Fruit fly (Drosophila melanogaster) whole organism, embryonic: ENCODE results near the gene sr.

ENCODE experiments used
- Ada2b ChIP-seq: fragments of 200-800 bp; sonication (Bioruptor generic); IDR thresholded peaks from 2 replicates; pipeline ENCODE4 v1.3.6; 2022; ENCODE audit warnings: missing biosample characterization, missing genetic modification characterization
- Bdp1 ChIP-seq: fragments of 200-800 bp; sonication (Bioruptor generic); optimal IDR thresholded peaks from 3 replicates; lab custom pipeline; 2016; ENCODE audit warnings: missing biosample characterization, missing genetic modification characterization
- Blimp-1 ChIP-seq: fragments of 200-800 bp; sonication (Bioruptor generic); optimal IDR thresholded peaks from 3 replicates; lab custom pipeline; 2018; ENCODE audit warnings: missing biosample characterization, missing genetic modification characterization, mild to moderate bottlenecking, moderate library complexity, missing genetic modification reagents
- CG10654 ChIP-seq: fragments of 200-800 bp; sonication (Bioruptor generic); optimal IDR thresholded peaks from 2 replicates; lab custom pipeline; 2016; ENCODE audit warnings: missing biosample characterization, missing genetic modification characterization
- CG13287 ChIP-seq: fragments of 200-800 bp; sonication (Bioruptor generic); IDR thresholded peaks from 2 replicates; pipeline ENCODE4 v1.3.6; 2022; ENCODE audit warnings: missing biosample characterization, missing genetic modification characterization; ENCODE audit not compliant: partially characterized antibody
- CG14014 ChIP-seq: fragments of 200-800 bp; sonication (Bioruptor generic); IDR thresholded peaks from 2 replicates; pipeline ENCODE4 v1.3.6; 2022; ENCODE audit warnings: missing biosample characterization, missing genetic modification characterization
- CG14050 ChIP-seq: fragments of 200-800 bp; sonication (Bioruptor generic); IDR thresholded peaks from 3 replicates; pipeline ENCODE4 v1.3.6; 2022; ENCODE audit warnings: missing biosample characterization, missing genetic modification characterization
- CG14965 ChIP-seq: fragments of 200-800 bp; sonication (Bioruptor generic); optimal IDR thresholded peaks from 2 replicates; lab custom pipeline; 2016; ENCODE audit warnings: missing biosample characterization, missing genetic modification characterization, borderline replicate concordance
- CG15601 ChIP-seq: fragments of 200-800 bp; sonication (Bioruptor generic); optimal IDR thresholded peaks from 3 replicates; lab custom pipeline; 2019; ENCODE audit warnings: missing biosample characterization, mild to moderate bottlenecking, missing genetic modification characterization, moderate library complexity
- CG1602 ChIP-seq: fragments of 200-800 bp; sonication (Bioruptor generic); optimal IDR thresholded peaks from 3 replicates; lab custom pipeline; 2016; ENCODE audit warnings: missing biosample characterization, missing genetic modification characterization
- CG1603 ChIP-seq: fragments of 200-800 bp; sonication (Bioruptor generic); optimal IDR thresholded peaks from 2 replicates; lab custom pipeline; 2019; ENCODE audit warnings: missing biosample characterization, mild to moderate bottlenecking, missing genetic modification characterization, moderate library complexity
- CG18476 ChIP-seq: fragments of 200-800 bp; sonication (Bioruptor generic); optimal IDR thresholded peaks from 2 replicates; lab custom pipeline; 2016; ENCODE audit warnings: missing biosample characterization, mild to moderate bottlenecking, missing genetic modification characterization
- CG3163 ChIP-seq: fragments of 200-800 bp; sonication (Bioruptor generic); optimal IDR thresholded peaks from 3 replicates; lab custom pipeline; 2016; ENCODE audit warnings: missing biosample characterization, missing genetic modification characterization
- CG34376 ChIP-seq: fragments of 200-800 bp; sonication (Bioruptor generic); optimal IDR thresholded peaks from 2 replicates; lab custom pipeline; 2018; ENCODE audit warnings: missing biosample characterization, mild to moderate bottlenecking, missing genetic modification characterization
- CG4404 ChIP-seq: fragments of 200-800 bp; sonication (Bioruptor generic); IDR thresholded peaks from 2 replicates; pipeline ENCODE4 v1.3.6; 2022; ENCODE audit warnings: missing biosample characterization, missing genetic modification characterization
- CG4730 ChIP-seq: fragments of 200-800 bp; sonication (Bioruptor generic); IDR thresholded peaks from 2 replicates; pipeline ENCODE4 v1.3.6; 2022; ENCODE audit warnings: missing biosample characterization, missing genetic modification characterization
- CG5245 ChIP-seq: fragments of 200-800 bp; sonication (Bioruptor generic); optimal IDR thresholded peaks from 3 replicates; lab custom pipeline; 2016; ENCODE audit warnings: missing biosample characterization, missing genetic modification characterization
- CG6689 ChIP-seq: fragments of 200-800 bp; sonication (Bioruptor generic); IDR thresholded peaks from 2 replicates; pipeline ENCODE4 v1.3.6; 2022; ENCODE audit warnings: missing biosample characterization, missing genetic modification characterization
- CG7745 ChIP-seq: fragments of 200-800 bp; sonication (Bioruptor generic); optimal IDR thresholded peaks from 2 replicates; lab custom pipeline; 2018; ENCODE audit warnings: missing biosample characterization, mild to moderate bottlenecking, missing genetic modification characterization, moderate library complexity
- CkIIα-i1 ChIP-seq: fragments of 200-800 bp; sonication (Bioruptor generic); IDR thresholded peaks from 2 replicates; pipeline ENCODE4 v1.3.6; 2022; ENCODE audit warnings: missing biosample characterization, missing genetic modification characterization
- D19A ChIP-seq: fragments of 200-800 bp; optimal IDR thresholded peaks from 3 replicates; lab custom pipeline; 2019; ENCODE audit warnings: missing biosample characterization, mild to moderate bottlenecking, missing genetic modification characterization, moderate library complexity
- Deaf1 ChIP-seq: fragments of 200-800 bp; optimal IDR thresholded peaks from 3 replicates; lab custom pipeline; 2019; ENCODE audit warnings: missing biosample characterization, mild to moderate bottlenecking, missing genetic modification characterization, moderate library complexity
- Hand ChIP-seq: fragments of 200-800 bp; sonication (Bioruptor generic); optimal IDR thresholded peaks from 2 replicates; lab custom pipeline; 2017; ENCODE audit warnings: mild to moderate bottlenecking, missing biosample characterization, missing genetic modification reagents, missing genetic modification characterization
- Nf-YB ChIP-seq: fragments of 200-800 bp; sonication (Bioruptor generic); optimal IDR thresholded peaks from 3 replicates; lab custom pipeline; 2019; ENCODE audit warnings: missing biosample characterization, mild to moderate bottlenecking, missing genetic modification characterization, moderate library complexity
- Oli ChIP-seq: fragments of 200-800 bp; sonication (Bioruptor generic); optimal IDR thresholded peaks from 2 replicates; lab custom pipeline; 2018; ENCODE audit warnings: missing biosample characterization, mild to moderate bottlenecking, missing genetic modification characterization, moderate library complexity
- Side ChIP-seq: fragments of 200-800 bp; sonication (Bioruptor generic); optimal IDR thresholded peaks from 2 replicates; lab custom pipeline; 2016; ENCODE audit warnings: missing biosample characterization, missing genetic modification characterization
- Sox100B ChIP-seq: fragments of 200-800 bp; sonication (Bioruptor generic); optimal IDR thresholded peaks from 3 replicates; lab custom pipeline; 2018; ENCODE audit warnings: missing biosample characterization, mild to moderate bottlenecking, missing genetic modification characterization
- Xrp1 ChIP-seq: fragments of 200-800 bp; sonication (Bioruptor generic); IDR thresholded peaks from 2 replicates; pipeline ENCODE4 v1.3.6; 2022; ENCODE audit warnings: missing biosample characterization, missing genetic modification characterization
- ara ChIP-seq: fragments of 200-800 bp; sonication (Bioruptor generic); IDR thresholded peaks from 2 replicates; pipeline ENCODE4 v1.3.6; 2022; ENCODE audit warnings: missing biosample characterization, missing genetic modification characterization
- bab2 ChIP-seq: fragments of 200-800 bp; sonication (Bioruptor generic); optimal IDR thresholded peaks from 2 replicates; lab custom pipeline; 2016; ENCODE audit warnings: missing biosample characterization, missing genetic modification characterization
- chinmo ChIP-seq: fragments of 200-800 bp; sonication (Bioruptor generic); IDR thresholded peaks from 4 replicates; pipeline ENCODE4 v1.3.6; 2022; ENCODE audit warnings: missing biosample characterization, missing genetic modification characterization; ENCODE audit not compliant: partially characterized antibody
- chm ChIP-seq: fragments of 200-800 bp; sonication (Bioruptor generic); IDR thresholded peaks from 2 replicates; pipeline ENCODE4 v1.3.6; 2022; ENCODE audit warnings: missing biosample characterization, missing genetic modification characterization
- dimm ChIP-seq: fragments of 200-800 bp; sonication (Bioruptor generic); IDR thresholded peaks from 2 replicates; pipeline ENCODE4 v1.3.6; 2022; ENCODE audit warnings: missing biosample characterization, missing genetic modification characterization
- fd102C ChIP-seq: fragments of 200-800 bp; sonication (Bioruptor generic); optimal IDR thresholded peaks from 2 replicates; lab custom pipeline; 2018; ENCODE audit warnings: missing biosample characterization, mild to moderate bottlenecking, missing genetic modification characterization, moderate library complexity
- jing ChIP-seq: fragments of 200-800 bp; sonication (Bioruptor generic); optimal IDR thresholded peaks from 2 replicates; lab custom pipeline; 2018; ENCODE audit warnings: missing biosample characterization, mild to moderate bottlenecking, missing genetic modification characterization
- maf-S ChIP-seq: fragments of 200-800 bp; sonication (Bioruptor generic); optimal IDR thresholded peaks from 2 replicates; lab custom pipeline; 2016; ENCODE audit warnings: missing biosample characterization, missing genetic modification characterization
- prd ChIP-seq, 3 experiments: fragments of >200 bp in 2 of 3; fragments of 200-800 bp in 1 of 3; sonication (Bioruptor generic) in 1 of 3; optimal IDR thresholded peaks in 2 of 3; IDR thresholded peaks in 1 of 3; 2 replicates in 2 of 3; 3 replicates in 1 of 3; pipeline versions ENCODE4 v1.3.6 to Lab custom; 2017 to 2022; ENCODE audit warnings: missing biosample characterization in 1 of 3, missing genetic modification characterization in 1 of 3
- rib ChIP-seq: fragments of 200-800 bp; sonication (Bioruptor generic); IDR thresholded peaks from 2 replicates; pipeline ENCODE4 v1.3.6; 2022; ENCODE audit warnings: missing biosample characterization, missing genetic modification characterization
- row ChIP-seq: fragments of 200-800 bp; sonication (Bioruptor generic); IDR thresholded peaks from 3 replicates; pipeline ENCODE4 v1.3.6; 2022; ENCODE audit warnings: missing biosample characterization, missing genetic modification characterization
- sens ChIP-seq: fragments of 200-800 bp; sonication (Bioruptor generic); peaks from one replicate; lab custom pipeline; 2016; ENCODE audit warnings: missing biosample characterization, missing genetic modification characterization
- sna ChIP-seq: fragments of 200-800 bp; sonication (Bioruptor generic); IDR thresholded peaks from 2 replicates; pipeline ENCODE4 v1.3.6; 2022; ENCODE audit warnings: missing biosample characterization, missing genetic modification characterization; ENCODE audit not compliant: partially characterized antibody
- twi ChIP-seq: fragments of 200-800 bp; optimal IDR thresholded peaks from 2 replicates; lab custom pipeline; 2019; ENCODE audit warnings: missing biosample characterization, mild to moderate bottlenecking, missing genetic modification characterization, moderate library complexity
- wek ChIP-seq: fragments of 200-800 bp; sonication (Bioruptor generic); optimal IDR thresholded peaks from 3 replicates; lab custom pipeline; 2018; ENCODE audit warnings: missing biosample characterization, mild to moderate bottlenecking, missing genetic modification characterization, moderate library complexity
- zfh1 ChIP-seq: fragments of 200-800 bp; sonication (Bioruptor generic); IDR thresholded peaks from 3 replicates; pipeline ENCODE4 v1.3.6; 2022; ENCODE audit warnings: missing biosample characterization, missing genetic modification characterization

Gene sr

DNA sequence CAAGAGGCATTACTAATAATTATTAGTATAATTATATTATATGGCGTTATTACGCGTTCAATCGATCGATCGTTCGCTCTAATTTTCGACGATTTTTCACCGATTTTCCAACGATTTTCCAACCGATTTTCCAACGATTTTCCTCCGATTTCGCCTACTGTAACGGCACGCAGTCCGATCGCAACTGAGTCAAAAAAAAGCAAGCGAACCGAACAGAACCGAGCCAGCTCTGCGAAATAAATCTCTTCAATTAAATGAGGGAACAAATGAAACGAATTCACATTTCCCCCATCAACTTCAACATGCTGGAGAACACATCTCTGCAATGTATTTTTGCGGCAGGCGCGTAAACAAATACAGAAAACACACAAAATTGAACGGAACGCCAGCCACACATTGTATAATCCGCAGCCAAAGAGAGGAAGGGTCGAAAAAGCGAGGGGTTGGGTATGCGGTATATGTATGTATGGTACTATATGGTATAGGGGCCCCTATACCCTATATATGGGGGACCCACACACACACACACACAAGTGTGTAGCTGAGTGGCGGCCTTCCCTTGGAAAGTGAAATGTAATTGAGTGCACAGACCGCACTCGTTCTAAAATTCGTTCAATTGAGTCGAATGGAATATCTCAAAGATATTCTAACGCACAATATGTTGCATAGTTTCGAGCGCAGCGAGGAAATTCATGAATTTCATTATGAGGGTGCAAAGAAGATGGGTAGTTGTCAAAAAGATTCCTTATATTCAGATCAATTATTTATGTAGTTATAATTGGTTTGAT lies 37.6 kb upstream of the sr start, which contains the start of gene htl (continued):
- TF ChIP-seq CG15601 (tag; lab: Kevin White, UChicago) (peak; percentile 9), CG5245 (GFP tag; lab: Kevin White, UChicago) (no peak), chm (GFP tag; lab: Robert Waterston, UW) (no peak), Blimp-1 (peak; percentile 40), CG7745 (tag; lab: Kevin White, UChicago) (peak; percentile 75), ara (no peak), D19A (tag; lab: Kevin White, UChicago) (peak; percentile 9), Deaf1 (peak; percentile 83), sna (GFP tag; lab: Robert Waterston, UW) (0 out of 2 replicates have a peak, but pooled peaks have one; percentile 24), CG3163 (peak; percentile 60), chinmo (GFP tag; lab: Robert Waterston, UW) (peak; percentile 90; the same call in 3 of the 4 replicates), zfh1 (no peak), Oli (tag; lab: Kevin White, UChicago) (no peak), twi (peak; percentile 67), CG6689 (GFP tag; lab: Robert Waterston, UW) (no peak), rib (GFP tag; lab: Robert Waterston, UW) (peak; percentile 40; the same call in 1 of the 2 replicates), CG13287 (peak; percentile 14; the same call in 1 of the 2 replicates)
- TF ChIP-seq, all 482 proteins: peak for 36

DNA sequence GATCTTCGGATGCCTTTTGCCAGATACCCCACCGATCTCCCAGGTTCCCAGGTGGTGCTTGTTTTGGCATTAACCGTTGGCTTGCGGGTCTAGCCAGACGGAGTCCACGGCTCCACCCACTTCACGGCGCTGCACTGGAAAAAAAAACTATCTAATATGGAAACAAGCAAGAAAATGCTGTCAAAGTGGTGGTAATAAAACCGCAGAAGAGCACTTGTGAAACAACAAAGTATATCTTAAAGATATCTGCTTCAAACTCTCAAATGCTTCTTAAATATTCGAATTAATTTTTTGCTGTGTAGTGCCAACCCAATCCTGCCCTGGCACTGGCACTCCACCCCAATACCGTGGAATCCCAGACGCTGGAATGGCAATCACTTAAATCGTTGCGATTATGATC lies 32.2 kb upstream of the sr start:
- TF ChIP-seq jing (GFP tag; lab: Kevin White, UChicago) = no peak

DNA sequence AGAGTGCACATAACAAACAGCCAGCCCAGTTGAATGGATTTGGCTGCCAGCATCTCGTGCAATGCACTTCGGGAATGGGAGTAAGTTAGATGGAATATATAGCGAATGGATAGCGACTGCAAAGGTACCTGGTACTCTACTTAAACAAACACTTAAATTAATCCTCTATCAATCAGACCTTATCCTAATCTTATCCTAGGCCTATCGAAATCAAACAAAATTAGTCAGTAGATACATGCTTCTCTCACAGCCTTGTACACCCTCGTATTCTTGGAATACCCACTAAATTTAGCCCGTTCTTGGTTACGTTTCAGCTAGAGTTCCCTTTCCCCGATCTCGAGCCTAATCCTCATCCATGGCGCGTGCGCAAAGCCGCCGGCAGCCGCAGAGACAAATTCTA lies 30.1 kb upstream of the sr start:
- TF ChIP-seq row (GFP tag; lab: Robert Waterston, UW) = peak; percentile 25; the same call in 1 of the 3 replicates
- 0 out of 2 replicates have a peak, but pooled peaks have one; percentile 19 for TF ChIP-seq CG4730
- TF ChIP-seq Xrp1 = peak; percentile 42; the same call in 1 of the 2 replicates
- no peak for TF ChIP-seq wek (GFP tag; lab: Kevin White, UChicago)
- 0 out of 3 replicates have a peak, but pooled peaks have one; percentile 30 for TF ChIP-seq zfh1
- TF ChIP-seq prd (optimal IDR thresholded peaks at IDR 0.05; lab: Kevin White, UChicago) = no peak
- TF ChIP-seq prd (GFP tag; IDR thresholded peaks at IDR 0.05; lab: Robert Waterston, UW) = peak; percentile 42; the same call in 1 of the 3 replicates
- TF ChIP-seq CG4404 (GFP tag; lab: Robert Waterston, UW) = peak; percentile 35; the same call in 1 of the 2 replicates
- peak; percentile 14 for TF ChIP-seq CG1603 (tag; lab: Kevin White, UChicago)
- TF ChIP-seq sens (GFP tag; lab: Kevin White, UChicago) = peak; percentile 59
- no peak for TF ChIP-seq dimm (GFP tag; lab: Robert Waterston, UW)
- no peak for TF ChIP-seq CG14965 (GFP tag; lab: Kevin White, UChicago)

DNA sequence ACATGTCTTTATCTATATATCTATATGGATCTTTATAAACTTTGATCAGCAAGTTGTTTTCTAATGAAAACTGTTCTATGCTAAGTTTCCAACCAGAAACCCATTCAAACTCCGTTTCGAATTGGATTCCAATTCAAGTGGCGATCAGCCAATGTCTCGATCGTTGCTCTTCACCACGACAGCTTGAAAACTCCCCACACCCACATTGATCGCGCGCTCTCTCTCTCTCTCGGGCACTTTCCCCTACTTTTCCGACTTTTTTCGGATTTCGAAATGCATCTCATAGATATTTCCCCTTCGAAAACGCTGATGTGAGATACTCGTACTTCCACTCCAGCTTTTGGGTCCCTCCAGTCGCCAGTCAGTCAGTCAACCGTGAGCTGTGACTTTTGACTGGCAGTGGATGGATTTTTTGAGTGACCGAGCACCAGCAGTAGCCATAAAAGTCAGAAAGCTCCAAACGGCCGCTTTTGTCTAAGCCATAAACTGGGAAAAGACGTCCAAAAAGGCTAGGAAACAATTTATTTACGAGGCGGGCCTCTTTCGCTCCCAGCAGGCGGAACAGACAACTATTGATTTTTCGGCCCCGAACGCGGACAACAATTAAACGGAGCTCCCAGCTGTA lies 27.3 kb upstream of the sr start:
- TF ChIP-seq CG1602 (GFP tag; lab: Kevin White, UChicago) (no peak), CkIIα-i1 (GFP tag; lab: Robert Waterston, UW) (no peak), CG34376 (no peak), fd102C (GFP tag; lab: Kevin White, UChicago) (no peak), CG18476 (GFP tag; lab: Kevin White, UChicago) (no peak), Deaf1 (peak; percentile 34), Nf-YB (GFP tag; lab: Kevin White, UChicago) (peak; percentile 91), bab2 (GFP tag; lab: Kevin White, UChicago) (no peak), Bdp1 (GFP tag; lab: Kevin White, UChicago) (no peak), Hand (GFP tag; lab: Kevin White, UChicago) (no peak), CG14050 (GFP tag; lab: Robert Waterston, UW) (no peak), Ada2b (GFP tag; lab: Robert Waterston, UW) (no peak), CG10654 (no peak), Sox100B (GFP tag; lab: Kevin White, UChicago) (no peak), maf-S (GFP tag; lab: Kevin White, UChicago) (no peak), CG14014 (GFP tag; lab: Robert Waterston, UW) (no peak), Side (GFP tag; lab: Kevin White, UChicago) (no peak)
